Worm (Caenorhabditis elegans) whole organism, L2 larva: ENCODE data around the gene cex-2.

Experiments
- blmp-1 ChIP-seq: sonication (generic microtip); optimal IDR thresholded peaks from 2 replicates; lab custom pipeline; 2017; ENCODE audit warnings: missing genetic modification characterization, mild to moderate bottlenecking, missing compliant biosample characterization, antibody characterized with exemption, moderate library complexity; ENCODE audit not compliant: insufficient read depth
- elt-1 ChIP-seq: fragments of 150-350 bp; optimal IDR thresholded peaks from 2 replicates; lab custom pipeline; 2014; ENCODE audit warnings: missing biosample characterization, missing genetic modification characterization
- elt-3 ChIP-seq: sonication (generic microtip); optimal IDR thresholded peaks from 2 replicates; lab custom pipeline; 2017; ENCODE audit warnings: missing biosample characterization, missing genetic modification characterization
- lin-11 ChIP-seq: fragments of 150-350 bp; sonication (generic microtip); optimal IDR thresholded peaks from 2 replicates; lab custom pipeline; 2014; ENCODE audit warnings: missing biosample characterization, missing genetic modification characterization, inconsistent platforms, mixed read lengths
- lin-13 ChIP-seq: fragments of 150-350 bp; optimal IDR thresholded peaks from 2 replicates; lab custom pipeline; 2014; ENCODE audit warnings: missing biosample characterization, missing genetic modification reagents, missing genetic modification characterization
- lin-39 ChIP-seq: fragments of 150-350 bp; optimal IDR thresholded peaks from 2 replicates; lab custom pipeline; 2014; ENCODE audit warnings: missing biosample characterization, missing genetic modification reagents, missing genetic modification characterization
- mdl-1 ChIP-seq, 2 experiments: fragments of 150-350 bp in 1 of 2; sonication (generic microtip) in 1 of 2; optimal IDR thresholded peaks; 2 replicates each; lab custom pipeline; 2017; ENCODE audit warnings: missing biosample characterization in 2 of 2, missing genetic modification characterization in 2 of 2
- nhr-23 ChIP-seq: fragments of 150-350 bp; optimal IDR thresholded peaks from 2 replicates; lab custom pipeline; 2014; ENCODE audit warnings: missing biosample characterization, missing genetic modification reagents, missing genetic modification characterization
- nhr-237 ChIP-seq: fragments of 150-350 bp; optimal IDR thresholded peaks from 2 replicates; lab custom pipeline; 2014; ENCODE audit warnings: missing biosample characterization, missing genetic modification characterization
- nhr-25 ChIP-seq: fragments of 150-350 bp; sonication (generic microtip); optimal IDR thresholded peaks from 3 replicates; lab custom pipeline; 2014; ENCODE audit warnings: missing biosample characterization, missing genetic modification characterization
- unc-62 ChIP-seq: fragments of 150-350 bp; optimal IDR thresholded peaks from 2 replicates; lab custom pipeline; 2014; ENCODE audit warnings: missing biosample characterization, missing genetic modification reagents, missing genetic modification characterization
- ztf-4 ChIP-seq: fragments of 150-350 bp; optimal IDR thresholded peaks from 2 replicates; lab custom pipeline; 2014; ENCODE audit warnings: missing biosample characterization, missing genetic modification characterization

- TF ChIP-seq unc-62 (no peak), mdl-1 (tag; optimal IDR thresholded peaks at IDR 0.05; lab: Kevin White, UChicago) (no peak), lin-13 (no peak), ztf-4 (tag; lab: Kevin White, UChicago) (no peak), nhr-237 (tag; lab: Kevin White, UChicago) (no peak), elt-3 (tag; lab: Kevin White, UChicago) (no peak), lin-39 (tag; lab: Kevin White, UChicago) (no peak), nhr-25 (tag; lab: Kevin White, UChicago) (no peak), lin-11 (no peak), elt-1 (tag; lab: Kevin White, UChicago) (no peak), nhr-23 (tag; lab: Kevin White, UChicago) (no peak), blmp-1 (tag; lab: Kevin White, UChicago) (no peak)
These were observed 10.1 kb downstream of the cex-2 start, which contains the start of gene srw-62 for ce11 chrII:7825107-7825506.
